Fruit fly (Drosophila melanogaster): ENCODE data around the gene CG8159.

Gene CG8159

DNA sequence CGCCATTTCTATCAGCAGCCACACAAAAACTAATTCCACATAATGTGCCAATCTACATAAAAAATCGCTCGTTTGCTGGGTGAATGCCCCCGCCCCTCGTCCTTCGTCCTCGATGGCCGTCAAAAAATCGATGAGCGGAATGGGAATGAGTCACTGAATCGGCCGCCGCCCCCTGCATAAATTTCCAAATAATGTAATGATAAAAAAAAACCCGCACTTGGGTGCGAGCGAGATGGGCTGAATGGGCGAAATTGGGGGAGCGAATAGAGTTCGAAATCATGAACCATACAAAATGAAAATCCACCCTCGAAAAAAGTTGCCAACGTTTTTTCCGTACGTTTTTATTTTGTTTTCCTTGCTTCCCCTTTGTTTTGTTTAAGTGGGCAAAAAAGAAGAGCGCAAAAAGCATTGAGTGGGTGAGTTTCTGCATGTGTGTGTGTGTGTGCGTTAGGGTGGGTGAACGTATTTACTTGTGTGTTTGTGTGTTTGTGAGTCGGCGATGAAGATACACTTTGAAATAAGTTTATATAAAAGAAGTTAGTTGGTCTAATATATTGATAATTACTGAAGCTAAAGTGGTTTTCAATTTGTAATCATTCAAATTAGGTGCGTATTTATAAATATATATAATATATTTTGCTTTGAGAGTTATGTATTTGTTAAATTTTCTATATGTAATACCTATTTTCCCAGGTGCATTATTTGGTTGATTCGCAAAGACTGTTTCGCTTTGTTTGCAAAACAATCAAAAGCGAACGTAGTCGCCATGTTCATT, 21.1 kb upstream of the CG8159 start (continued):
- TF ChIP-seq acj6 (GFP tag; optimal IDR thresholded peaks at IDR 0.05) (no peak), fd85E (GFP tag; optimal IDR thresholded peaks at IDR 0.05) (no peak), CG11294 (GFP tag; IDR thresholded peaks at IDR 0.05) (0 out of 2 replicates have a peak, but pooled peaks have one; percentile 6), Hr38 (GFP tag; optimal IDR thresholded peaks at IDR 0.05) (no peak), CG31627 (GFP tag; optimal IDR thresholded peaks at IDR 0.05) (no peak), CG10631 (GFP tag; optimal IDR thresholded peaks at IDR 0.05) (no peak), lz (GFP tag; optimal IDR thresholded peaks at IDR 0.05) (no peak), ss (GFP tag; optimal IDR thresholded peaks at IDR 0.05) (peak; percentile 48 to 80), CG9139 (GFP tag; optimal IDR thresholded peaks at IDR 0.05) (peak; percentile 51), CG15336 (GFP tag; IDR thresholded peaks at IDR 0.05) (no peak), svp (GFP tag) (peak; percentile 12), Blimp-1 (GFP tag; optimal IDR thresholded peaks at IDR 0.05) (no peak), CG3032 (tag; optimal IDR thresholded peaks at IDR 0.05) (peak; percentile 44), salr (GFP tag; optimal IDR thresholded peaks at IDR 0.05) (no peak), CG34406 (GFP tag; optimal IDR thresholded peaks at IDR 0.05) (peak; percentile 21), CG7368 (GFP tag; optimal IDR thresholded peaks at IDR 0.05) (no peak), CG16779 (tag; optimal IDR thresholded peaks at IDR 0.05) (peak; percentile 31), pdm3 (GFP tag; optimal IDR thresholded peaks at IDR 0.05) (no peak), CG10669 (GFP tag; optimal IDR thresholded peaks at IDR 0.05) (peak; percentile 47), fd59A (GFP tag; optimal IDR thresholded peaks at IDR 0.05) (no peak)

dm6 chr3R:8707166-8707565, 19.5 kb upstream of the CG8159 start:
- TF ChIP-seq Sox14 (GFP tag; optimal IDR thresholded peaks at IDR 0.05) (no peak), CG6163 (GFP tag; IDR thresholded peaks at IDR 0.05) (peak; percentile 84), Lpt (GFP tag; optimal IDR thresholded peaks at IDR 0.05) (no peak), CG6792 (GFP tag; optimal IDR thresholded peaks at IDR 0.05) (no peak), CG6854 (GFP tag; optimal IDR thresholded peaks at IDR 0.05) (no peak), achi (GFP tag; optimal IDR thresholded peaks at IDR 0.05) (peak; percentile 9), Hr4 (GFP tag; optimal IDR thresholded peaks at IDR 0.05) (no peak), fkh (GFP tag; optimal IDR thresholded peaks at IDR 0.05) (no peak), CG6808 (GFP tag; optimal IDR thresholded peaks at IDR 0.05) (no peak), Ets96B (tag; optimal IDR thresholded peaks at IDR 0.05) (peak; percentile 9), Blimp-1 (GFP tag; optimal IDR thresholded peaks at IDR 0.05) (no peak), CG34406 (GFP tag; optimal IDR thresholded peaks at IDR 0.05) (no peak), Sox102F (GFP tag; optimal IDR thresholded peaks at IDR 0.05) (no peak)

dm6 chr3R:8711890-8712449, 14.7 kb upstream of the CG8159 start:
- TF ChIP-seq vri (GFP tag; optimal IDR thresholded peaks at IDR 0.05) (peak; percentile 42), CG11902 (GFP tag; optimal IDR thresholded peaks at IDR 0.05) (no peak), net (GFP tag; optimal IDR thresholded peaks at IDR 0.05) (peak; percentile 8), CG6163 (GFP tag; IDR thresholded peaks at IDR 0.05) (peak; percentile 76), CG6276 (GFP tag; optimal IDR thresholded peaks at IDR 0.05) (peak; percentile 7), Eip78C (GFP tag) (peak; percentile 42), Met (GFP tag; optimal IDR thresholded peaks at IDR 0.05) (peak; percentile 21), CG3919 (GFP tag; optimal IDR thresholded peaks at IDR 0.05) (peak; percentile 6), svp (GFP tag) (peak; percentile 92), CG8119 (GFP tag; IDR thresholded peaks at IDR 0.05) (peak; percentile 24; the same call in 2 of the 3 replicates), CG15336 (GFP tag; IDR thresholded peaks at IDR 0.05) (peak; percentile 19; the same call in 1 of the 2 replicates), Hr4 (GFP tag; optimal IDR thresholded peaks at IDR 0.05) (no peak), Eip93F (GFP tag; optimal IDR thresholded peaks at IDR 0.05) (peak; percentile 2), CG31627 (GFP tag; optimal IDR thresholded peaks at IDR 0.05) (no peak), Eip75B (GFP tag; optimal IDR thresholded peaks at IDR 0.05) (peak; percentile 34), CG16779 (tag; optimal IDR thresholded peaks at IDR 0.05) (peak; percentile 15), Gug (GFP tag; IDR thresholded peaks at IDR 0.05) (no peak)
